Worm (Caenorhabditis elegans): Measurements from ENCODE around the gene famh-136.

Gene famh-136

DNA sequence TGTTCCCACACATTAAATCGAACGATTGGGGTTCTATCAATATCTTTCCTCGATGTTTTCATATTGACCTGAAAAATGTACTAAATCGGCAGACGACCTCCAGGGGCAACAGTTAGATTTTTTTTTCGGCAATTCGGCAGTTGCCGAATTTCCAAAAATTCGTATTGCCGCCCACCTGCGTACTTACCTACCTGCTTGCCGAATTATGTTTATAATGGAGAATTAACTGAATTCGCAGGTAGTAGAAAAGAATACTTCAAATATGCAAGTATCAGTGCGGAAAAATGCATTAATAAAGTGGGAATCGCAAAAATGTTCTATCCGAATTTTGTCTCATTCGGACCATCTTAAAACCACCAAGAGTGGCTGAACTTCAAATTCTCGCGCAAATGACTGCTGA is 17.9 kb upstream of the famh-136 start:
- TF ChIP-seq unc-62 (GFP tag; optimal IDR thresholded peaks at IDR 0.05) (no peak), ceh-40 (GFP tag; IDR thresholded peaks at IDR 0.05) (no peak), athp-1 (tag; optimal IDR thresholded peaks at IDR 0.05) (no peak), lsl-1 (GFP tag; optimal IDR thresholded peaks at IDR 0.05) (no peak), mcd-1 (GFP tag; IDR thresholded peaks at IDR 0.05) (no peak), F39B2.1 (GFP tag; IDR thresholded peaks at IDR 0.05) (no peak), F23B12.7 (tag; optimal IDR thresholded peaks at IDR 0.05; ENCODE audit: insufficient read depth) (no peak), F52B5.7 (tag; optimal IDR thresholded peaks at IDR 0.05) (no peak), nhr-179 (tag; optimal IDR thresholded peaks at IDR 0.05) (no peak), K12H6.12 (tag; optimal IDR thresholded peaks at IDR 0.05) (no peak), ekl-4 (GFP tag; IDR thresholded peaks at IDR 0.05) (no peak), nhr-80 (tag; optimal IDR thresholded peaks at IDR 0.05) (no peak), dpff-1 (tag; optimal IDR thresholded peaks at IDR 0.05) (no peak), lin-40 (tag; optimal IDR thresholded peaks at IDR 0.05) (no peak), ztf-26 (tag; optimal IDR thresholded peaks at IDR 0.05) (no peak), snpc-1.3 (tag; optimal IDR thresholded peaks at IDR 0.05; ENCODE audit: insufficient read depth) (no peak), ztf-3 (GFP tag; optimal IDR thresholded peaks at IDR 0.05) (no peak), egrh-3 (GFP tag; IDR thresholded peaks at IDR 0.05) (no peak)

DNA sequence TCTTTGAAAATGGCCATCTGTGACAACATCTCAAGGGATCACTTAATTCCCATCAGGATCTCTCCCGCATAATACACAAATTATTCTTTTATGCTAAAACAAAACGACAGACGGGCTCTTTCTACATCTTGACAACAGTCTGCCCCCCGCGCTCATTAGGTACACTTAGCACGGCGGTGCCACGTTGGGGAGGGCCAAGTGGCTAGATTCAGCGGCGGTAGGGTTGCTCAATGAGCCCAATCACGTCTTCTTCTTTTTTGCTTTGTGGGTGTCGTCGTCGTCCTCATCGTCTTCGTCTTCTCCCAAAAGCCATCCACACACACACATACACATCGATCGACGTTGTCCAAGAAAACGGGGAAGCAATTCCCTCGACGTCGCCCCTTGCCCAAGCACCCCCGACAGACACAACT is 14.5 kb upstream of the famh-136 start:
- TF ChIP-seq F52B5.7 (tag; optimal IDR thresholded peaks at IDR 0.05) (peak; percentile 25), gei-17 (GFP tag; optimal IDR thresholded peaks at IDR 0.05) (no peak), pha-4 (tag; optimal IDR thresholded peaks at IDR 0.05) (no peak), F39B2.1 (GFP tag; IDR thresholded peaks at IDR 0.05) (no peak), F22D6.2 (tag; optimal IDR thresholded peaks at IDR 0.05) (no peak), dox-1 (GFP tag; IDR thresholded peaks at IDR 0.05) (peak; percentile 18; the same call in 1 of the 2 replicates), zim-3 (tag; optimal IDR thresholded peaks at IDR 0.05) (no peak), egrh-3 (GFP tag; IDR thresholded peaks at IDR 0.05) (no peak), madf-3 (GFP tag; IDR thresholded peaks at IDR 0.05) (no peak), ZK185.1 (tag; optimal IDR thresholded peaks at IDR 0.05; ENCODE audit: poor library complexity, severe bottlenecking) (no peak), akir-1 (GFP tag; optimal IDR thresholded peaks at IDR 0.05) (no peak), F23B12.7 (tag; optimal IDR thresholded peaks at IDR 0.05; ENCODE audit: insufficient read depth) (no peak), K12H6.12 (tag; optimal IDR thresholded peaks at IDR 0.05) (peak; percentile 1), nfyb-1 (GFP tag; IDR thresholded peaks at IDR 0.05) (no peak), fkh-3 (tag; optimal IDR thresholded peaks at IDR 0.05) (no peak), rec-8 (tag; optimal IDR thresholded peaks at IDR 0.05) (no peak), snpc-1.3 (tag; optimal IDR thresholded peaks at IDR 0.05; ENCODE audit: insufficient read depth) (no peak), hlh-26 (GFP tag; conservative IDR thresholded peaks at IDR 0.05) (no peak), zfh-2 (GFP tag; conservative IDR thresholded peaks at IDR 0.05) (peak; percentile 79), ztf-26 (tag; optimal IDR thresholded peaks at IDR 0.05) (no peak)

DNA sequence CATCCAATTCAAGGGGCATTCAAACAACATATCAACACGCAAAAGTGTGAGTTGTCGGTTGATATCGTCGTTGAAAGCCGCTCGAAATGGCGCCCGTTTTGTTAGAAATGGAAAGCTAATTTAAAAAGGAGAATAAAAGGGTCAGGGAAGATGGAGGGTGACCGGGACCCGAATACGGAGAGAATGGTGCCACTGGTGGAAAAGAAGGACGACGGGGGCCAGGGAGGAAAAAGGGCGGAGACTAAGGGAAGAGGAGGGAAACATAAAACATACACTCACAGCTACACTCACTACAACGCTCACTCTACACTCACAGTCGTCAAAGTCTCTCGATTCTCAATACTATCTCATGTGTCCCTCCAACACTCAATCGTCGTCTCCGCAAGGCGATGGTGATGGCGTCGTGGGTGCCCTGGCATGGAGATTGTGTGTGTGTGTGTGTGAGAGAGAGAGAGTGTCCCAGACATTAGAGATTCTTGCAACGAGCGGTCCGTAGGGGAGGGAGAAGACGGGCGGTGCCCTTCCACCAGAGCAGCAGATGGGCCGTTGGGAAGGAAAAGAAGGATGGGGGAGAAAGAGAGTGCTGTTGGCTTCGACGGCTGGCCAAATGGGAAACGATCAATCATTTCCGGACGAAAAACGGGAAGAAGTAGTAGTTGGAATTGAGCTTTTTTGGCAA is 13.4 kb upstream of the famh-136 start:
- no peak for TF ChIP-seq nfya-2 (GFP tag; IDR thresholded peaks at IDR 0.05)
- no peak for TF ChIP-seq sdz-38 (tag; optimal IDR thresholded peaks at IDR 0.05)
- peak; percentile 52 for TF ChIP-seq somi-1 (GFP tag; optimal IDR thresholded peaks at IDR 0.05)
- peak; percentile 59; the same call in 1 of the 2 replicates for TF ChIP-seq ekl-4 (GFP tag; IDR thresholded peaks at IDR 0.05)
- no peak for TF ChIP-seq cebp-1 (GFP tag; IDR thresholded peaks at IDR 0.05)
- TF ChIP-seq cebp-1 (tag; optimal IDR thresholded peaks at IDR 0.05), result peak; percentile 71
- peak; percentile 68 for TF ChIP-seq lin-40 (tag; optimal IDR thresholded peaks at IDR 0.05)
- TF ChIP-seq madf-10 (tag; optimal IDR thresholded peaks at IDR 0.05), result peak; percentile 32
- TF ChIP-seq Y95B8A.8 (GFP tag; IDR thresholded peaks at IDR 0.05), result no peak
- TF ChIP-seq D2030.7 (GFP tag; IDR thresholded peaks at IDR 0.05), result no peak
- TF ChIP-seq zfh-2 (GFP tag; conservative IDR thresholded peaks at IDR 0.05), result peak; percentile 94
- TF ChIP-seq atf-7 (tag; optimal IDR thresholded peaks at IDR 0.05), result no peak
- peak; percentile 81 for TF ChIP-seq ceh-27 (GFP tag; optimal IDR thresholded peaks at IDR 0.05)
- TF ChIP-seq C17E4.6 (GFP tag; IDR thresholded peaks at IDR 0.05), result no peak
- TF ChIP-seq ama-1 (optimal IDR thresholded peaks at IDR 0.05), result peak; percentile 73
- TF ChIP-seq ama-1 (GFP tag; optimal IDR thresholded peaks at IDR 0.05), result no peak
- no peak for TF ChIP-seq Y56A3A.18 (GFP tag; IDR thresholded peaks at IDR 0.05)
- 0 out of 2 replicates have a peak, but pooled peaks have one; percentile 30 for TF ChIP-seq C06A6.2 (GFP tag; conservative IDR thresholded peaks at IDR 0.05)
- TF ChIP-seq ZK185.1 (tag; optimal IDR thresholded peaks at IDR 0.05; ENCODE audit: poor library complexity, severe bottlenecking), result peak; percentile 68

All from whole organism, young adult.